Worm (Caenorhabditis elegans) whole organism, L4 larva: ENCODE results near the gene col-14.

Experiments
- T20F7.1 ChIP-seq: fragments of 200-800 bp; sonication (Bioruptor generic); optimal IDR thresholded peaks from 2 replicates; lab custom pipeline; 2018; ENCODE audit warnings: mild to moderate bottlenecking, missing genetic modification characterization, missing compliant biosample characterization
- aha-1 ChIP-seq: fragments of 150-350 bp; peaks from one replicate; lab custom pipeline; 2014; ENCODE audit warnings: missing biosample characterization, missing genetic modification characterization
- ama-1 ChIP-seq: fragments of 150-350 bp; optimal IDR thresholded peaks from 2 replicates; lab custom pipeline; 2014; ENCODE audit warnings: inconsistent platforms, mixed read lengths
- ceh-20 ChIP-seq: fragments of 200-800 bp; sonication (Bioruptor generic); IDR thresholded peaks from 2 replicates; pipeline ENCODE4 v1.3.6; 2022; ENCODE audit warnings: missing genetic modification reagents, missing genetic modification characterization, missing compliant biosample characterization
- ceh-82 ChIP-seq: sonication (generic microtip); optimal IDR thresholded peaks from 2 replicates; lab custom pipeline; 2017; ENCODE audit warnings: missing biosample characterization, missing genetic modification characterization
- ctbp-1 ChIP-seq: fragments of 200-800 bp; sonication (Bioruptor generic); IDR thresholded peaks from 2 replicates; pipeline ENCODE4 v1.3.6; 2022; ENCODE audit warnings: missing genetic modification reagents, missing genetic modification characterization, missing compliant biosample characterization
- daf-12 ChIP-seq: fragments of 150-350 bp; optimal IDR thresholded peaks from 2 replicates; lab custom pipeline; 2014; ENCODE audit warnings: missing biosample characterization, missing genetic modification reagents, missing genetic modification characterization
- daf-19 ChIP-seq: fragments of 200-800 bp; sonication (Bioruptor generic); conservative IDR thresholded peaks from 2 replicates; pipeline ENCODE4 v1.3.6; 2022; ENCODE audit warnings: missing genetic modification characterization, missing compliant biosample characterization
- dmd-6 ChIP-seq: fragments of 200-800 bp; sonication (Bioruptor generic); IDR thresholded peaks from 2 replicates; pipeline ENCODE4 v1.3.6; 2022; ENCODE audit warnings: missing genetic modification reagents, missing genetic modification characterization, missing compliant biosample characterization
- dpl-1 ChIP-seq: fragments of 150-350 bp; optimal IDR thresholded peaks from 2 replicates; lab custom pipeline; 2014; ENCODE audit warnings: missing biosample characterization, missing genetic modification reagents, missing genetic modification characterization
- dve-1 ChIP-seq: sonication (generic microtip); optimal IDR thresholded peaks from 2 replicates; lab custom pipeline; 2017; ENCODE audit warnings: antibody characterized with exemption, mild to moderate bottlenecking, missing genetic modification characterization, missing compliant biosample characterization; ENCODE audit not compliant: insufficient read depth
- egl-27 ChIP-seq: sonication (generic microtip); optimal IDR thresholded peaks from 3 replicates; lab custom pipeline; 2017; ENCODE audit warnings: missing biosample characterization, missing genetic modification reagents, missing genetic modification characterization
- fkh-10 ChIP-seq: fragments of 150-350 bp; optimal IDR thresholded peaks from 2 replicates; lab custom pipeline; 2014; ENCODE audit warnings: missing biosample characterization, missing genetic modification reagents, missing genetic modification characterization
- fos-1 ChIP-seq: fragments of 150-350 bp; optimal IDR thresholded peaks from 2 replicates; lab custom pipeline; 2014; ENCODE audit warnings: missing biosample characterization, missing genetic modification characterization
- hlh-11 ChIP-seq: fragments of 200-800 bp; sonication (Bioruptor generic); optimal IDR thresholded peaks from 2 replicates; lab custom pipeline; 2018; ENCODE audit warnings: mild to moderate bottlenecking, missing genetic modification characterization, missing compliant biosample characterization
- lin-38 ChIP-seq: fragments of 200-800 bp; sonication (Bioruptor generic); IDR thresholded peaks from 2 replicates; pipeline ENCODE4 v1.3.6; 2022; ENCODE audit warnings: missing genetic modification reagents, missing genetic modification characterization, missing compliant biosample characterization
- lsy-2 ChIP-seq, 2 experiments: fragments of 150-350 bp in 1 of 2; sonication (generic microtip) in 1 of 2; optimal IDR thresholded peaks; 2 replicates each; lab custom pipeline; 2014 to 2017; ENCODE audit warnings: missing biosample characterization in 2 of 2, missing genetic modification characterization in 2 of 2
- mdt-29 ChIP-seq: fragments of 200-800 bp; sonication (Bioruptor generic); IDR thresholded peaks from 2 replicates; pipeline ENCODE4 v1.3.6; 2022; ENCODE audit warnings: missing genetic modification reagents, missing genetic modification characterization, missing compliant biosample characterization
- mes-2 ChIP-seq: sonication (generic microtip); optimal IDR thresholded peaks from 2 replicates; lab custom pipeline; 2016; ENCODE audit warnings: missing genotype, mild to moderate bottlenecking, missing genetic modification characterization, missing compliant biosample characterization; ENCODE audit not compliant: poor library complexity, severe bottlenecking
- mxl-2 ChIP-seq: fragments of 200-800 bp; sonication (Bioruptor generic); conservative IDR thresholded peaks from 2 replicates; pipeline ENCODE4 v1.3.6; 2022; ENCODE audit warnings: missing genetic modification reagents, missing genetic modification characterization, missing compliant biosample characterization
- nhr-28 ChIP-seq: fragments of 150-350 bp; optimal IDR thresholded peaks from 2 replicates; lab custom pipeline; 2014; ENCODE audit warnings: missing biosample characterization, missing genetic modification characterization
- nhr-42 ChIP-seq: fragments of 200-800 bp; sonication (Bioruptor generic); IDR thresholded peaks from 2 replicates; pipeline ENCODE4 v1.3.6; 2022; ENCODE audit warnings: missing genetic modification characterization, missing compliant biosample characterization
- nhr-48 ChIP-seq: sonication (generic microtip); optimal IDR thresholded peaks from 2 replicates; lab custom pipeline; 2016; ENCODE audit warnings: mild to moderate bottlenecking, missing genetic modification characterization, missing compliant biosample characterization
- nhr-6 ChIP-seq: fragments of 150-350 bp; optimal IDR thresholded peaks from 2 replicates; lab custom pipeline; 2014; ENCODE audit warnings: missing biosample characterization, missing genetic modification characterization
- nhr-77 ChIP-seq: fragments of 150-350 bp; optimal IDR thresholded peaks from 2 replicates; lab custom pipeline; 2014; ENCODE audit warnings: missing biosample characterization, missing genetic modification characterization
- pha-4 ChIP-seq, 2 experiments: fragments of 150-350 bp in 1 of 2; fragments of 200-800 bp in 1 of 2; sonication (Bioruptor generic) in 1 of 2; IDR thresholded peaks in 1 of 2; optimal IDR thresholded peaks in 1 of 2; 2 replicates each; pipeline versions ENCODE4 v1.3.6 to Lab custom; 2014 to 2022; ENCODE audit warnings: missing genetic modification characterization in 2 of 2, missing genetic modification reagents in 2 of 2, missing biosample characterization in 1 of 2, missing compliant biosample characterization in 1 of 2
- php-3 ChIP-seq: fragments of 200-800 bp; sonication (Bioruptor generic); IDR thresholded peaks from 2 replicates; pipeline ENCODE4 v1.3.6; 2022; ENCODE audit warnings: missing genetic modification reagents, missing genetic modification characterization, missing compliant biosample characterization
- set-16 ChIP-seq: fragments of 200-800 bp; sonication (Bioruptor generic); IDR thresholded peaks from 2 replicates; pipeline ENCODE4 v1.3.6; 2022; ENCODE audit warnings: missing genetic modification reagents, missing genetic modification characterization, missing compliant biosample characterization
- skn-1 ChIP-seq: fragments of 150-350 bp; optimal IDR thresholded peaks from 2 replicates; lab custom pipeline; 2014; ENCODE audit warnings: missing biosample characterization, missing genetic modification characterization
- snpc-1.2 ChIP-seq: fragments of 200-800 bp; sonication (Bioruptor generic); IDR thresholded peaks from 2 replicates; pipeline ENCODE4 v1.3.6; 2022; ENCODE audit warnings: missing genetic modification reagents, missing genetic modification characterization, missing compliant biosample characterization
- snpc-4 ChIP-seq: fragments of 150-350 bp; optimal IDR thresholded peaks from 2 replicates; lab custom pipeline; 2014; ENCODE audit warnings: missing biosample characterization, missing genetic modification characterization
- tag-97 ChIP-seq: fragments of 200-800 bp; sonication (Bioruptor generic); IDR thresholded peaks from 2 replicates; pipeline ENCODE4 v1.3.6; 2022; ENCODE audit warnings: missing genetic modification characterization, missing compliant biosample characterization
- unc-39 ChIP-seq: sonication (generic microtip); optimal IDR thresholded peaks from 2 replicates; lab custom pipeline; 2017; ENCODE audit warnings: missing biosample characterization, missing genetic modification characterization
- unc-62 ChIP-seq, 3 experiments: fragments of 150-350 bp in 1 of 3; sonication (generic microtip); optimal IDR thresholded peaks in 2 of 3; peaks in 1 of 3; 1 replicate in 1 of 3; 2 replicates in 2 of 3; lab custom pipeline; 2014 to 2017; ENCODE audit warnings: missing biosample characterization in 3 of 3, missing genetic modification characterization in 3 of 3, missing genetic modification reagents in 3 of 3, missing genotype in 1 of 3
- zfp-2 ChIP-seq: sonication (generic microtip); optimal IDR thresholded peaks from 2 replicates; lab custom pipeline; 2016; ENCODE audit warnings: mild to moderate bottlenecking, missing genetic modification characterization, missing compliant biosample characterization
- zfp-3 ChIP-seq: fragments of 200-800 bp; sonication (Bioruptor generic); conservative IDR thresholded peaks from 2 replicates; pipeline ENCODE4 v1.3.6; 2022; ENCODE audit warnings: missing genetic modification reagents, missing genetic modification characterization, missing compliant biosample characterization
- zip-11 ChIP-seq: fragments of 200-800 bp; sonication (Bioruptor generic); IDR thresholded peaks from 2 replicates; pipeline ENCODE4 v1.3.6; 2022; ENCODE audit warnings: missing genetic modification characterization, missing compliant biosample characterization

col-14 gene

DNA sequence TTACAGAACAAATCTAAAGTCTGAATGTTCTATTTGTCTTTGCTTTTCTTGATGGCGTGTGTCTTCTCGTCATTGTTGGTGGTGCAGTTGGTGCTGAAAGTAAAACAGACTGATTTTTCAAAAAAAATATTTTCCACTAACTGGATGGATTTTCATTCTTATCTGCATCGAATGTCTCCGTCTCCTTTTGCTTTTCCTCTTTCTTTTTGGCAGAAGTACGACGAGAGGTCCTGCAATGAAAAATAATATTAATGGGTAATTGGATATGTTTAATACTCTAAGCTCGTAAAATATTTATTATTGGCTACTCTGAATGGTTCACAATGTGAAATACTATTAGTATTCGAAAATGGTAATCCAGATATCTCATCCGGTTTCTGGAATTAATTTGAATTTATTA, 6.9 kb downstream of the col-14 start, which contains the start of gene del-7:
TSS of gene del-7 (plus strand) at position 301 of the 400 bp plus-strand sequence.
- TF ChIP-seq dmd-6 (GFP tag; lab: Robert Waterston, UW) (no peak), pha-4 (GFP tag; IDR thresholded peaks at IDR 0.05; lab: Robert Waterston, UW) (no peak), pha-4 (tag; optimal IDR thresholded peaks at IDR 0.05; lab: Kevin White, UChicago) (no peak), mxl-2 (GFP tag; lab: Robert Waterston, UW) (no peak)

DNA sequence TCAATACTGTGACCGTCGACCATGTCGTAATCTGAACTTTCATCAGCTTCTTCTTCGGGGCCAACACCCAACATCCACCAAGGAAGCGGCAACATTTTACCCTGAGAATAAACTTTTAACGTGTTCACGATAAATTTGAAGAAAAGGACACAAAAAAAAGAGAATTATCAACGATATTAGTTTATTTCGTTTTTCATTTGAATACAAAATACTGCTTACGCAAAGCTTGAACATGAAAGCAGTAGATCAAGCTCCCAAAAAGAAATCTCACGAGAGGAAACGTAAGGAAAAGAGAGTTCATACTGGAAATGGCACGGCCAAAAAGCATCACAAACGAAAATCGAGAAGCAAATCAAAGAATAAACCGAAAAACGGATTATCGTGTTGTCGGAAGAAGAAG, 10.5 kb downstream of the col-14 start, which contains the start of the genes C46A5.6 and C46A5.1:
TSS of gene C46A5.6 (minus strand) at position 101 of the 400 bp plus-strand sequence.
TSS of gene C46A5.1 (plus strand) at position 184 of the 400 bp plus-strand sequence.
- no peak for TF ChIP-seq fkh-10 (GFP tag; lab: Kevin White, UChicago)
- no peak for TF ChIP-seq unc-39
- no peak for TF ChIP-seq ceh-20
- no peak for TF ChIP-seq snpc-4
- TF ChIP-seq daf-12 (tag; lab: Kevin White, UChicago) = no peak
- no peak for TF ChIP-seq daf-19
- no peak for TF ChIP-seq set-16 (GFP tag; lab: Robert Waterston, UW)
- no peak for TF ChIP-seq zip-11 (GFP tag; lab: Robert Waterston, UW)
- no peak for TF ChIP-seq skn-1 (tag; lab: Kevin White, UChicago)
- no peak for TF ChIP-seq nhr-48 (tag; lab: Kevin White, UChicago)
- no peak for TF ChIP-seq zfp-2 (tag; lab: Kevin White, UChicago)
- TF ChIP-seq ama-1 (lab: Kevin White, UChicago) = no peak
- no peak for TF ChIP-seq hlh-11 (tag; lab: Kevin White, UChicago)
- TF ChIP-seq dve-1 = no peak
- TF ChIP-seq mdt-29 (GFP tag; lab: Robert Waterston, UW) = no peak

DNA sequence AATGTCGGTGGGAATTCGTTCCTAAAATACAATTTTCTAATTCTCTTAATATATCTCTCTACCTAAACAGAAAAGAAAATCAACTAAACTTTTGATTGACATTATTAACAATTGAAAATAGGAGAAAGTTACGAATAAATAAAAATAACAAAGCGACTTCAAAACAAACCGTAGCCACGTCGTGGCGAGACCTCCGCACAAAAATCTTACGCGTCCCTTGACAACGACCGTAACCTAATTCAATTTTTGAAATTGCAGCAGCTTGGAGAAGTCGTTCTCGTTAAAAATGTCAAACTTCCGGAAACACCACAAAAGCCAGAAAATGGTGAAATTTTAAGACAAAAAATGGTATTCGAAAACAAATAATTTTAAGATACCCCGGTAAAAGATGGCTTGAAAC, 11.1 kb downstream of the col-14 start:
- TF ChIP-seq snpc-1.2 (GFP tag; lab: Robert Waterston, UW) = peak; percentile 67; the same call in 1 of the 2 replicates
- peak in 1 of 2 experiments; percentile 73 for TF ChIP-seq unc-62 (GFP tag; optimal IDR thresholded peaks at IDR 0.05 in 1 of 2; lab: Kevin White, UChicago)
- TF ChIP-seq unc-62 (tag; optimal IDR thresholded peaks at IDR 0.05; lab: Kevin White, UChicago) = no peak
- TF ChIP-seq lin-38 (GFP tag; lab: Robert Waterston, UW) = 0 out of 2 replicates have a peak, but pooled peaks have one; percentile 5
- no peak for TF ChIP-seq ceh-82 (tag; lab: Kevin White, UChicago)
- TF ChIP-seq, all 104 proteins: peak for 3

DNA sequence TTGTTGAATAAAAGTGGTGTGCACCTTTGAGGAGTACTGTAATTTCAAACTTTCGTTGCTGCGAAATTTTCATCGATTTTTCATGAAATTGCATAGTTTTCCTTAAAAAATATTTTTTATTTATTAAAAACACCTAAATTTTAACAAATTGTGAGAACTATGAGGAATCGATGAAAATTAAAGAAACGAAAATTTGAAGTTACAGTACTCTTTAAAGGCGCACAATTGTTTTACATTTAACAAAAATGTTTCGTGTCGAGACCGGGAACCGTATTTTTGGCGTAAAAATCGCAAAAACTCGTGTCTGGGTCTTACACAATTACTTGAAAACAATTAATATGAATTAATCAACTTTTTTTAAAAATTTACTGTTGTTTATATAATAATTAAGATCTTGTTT, 17.0 kb downstream of the col-14 start, which contains the start of gene rdl-1:
TSS of gene rdl-1 (minus strand) at position 101 of the 400 bp plus-strand sequence.
- TF ChIP-seq egl-27 (tag; lab: Kevin White, UChicago) (no peak), ctbp-1 (no peak), nhr-42 (GFP tag; lab: Robert Waterston, UW) (no peak), tag-97 (GFP tag; lab: Robert Waterston, UW) (no peak)

DNA sequence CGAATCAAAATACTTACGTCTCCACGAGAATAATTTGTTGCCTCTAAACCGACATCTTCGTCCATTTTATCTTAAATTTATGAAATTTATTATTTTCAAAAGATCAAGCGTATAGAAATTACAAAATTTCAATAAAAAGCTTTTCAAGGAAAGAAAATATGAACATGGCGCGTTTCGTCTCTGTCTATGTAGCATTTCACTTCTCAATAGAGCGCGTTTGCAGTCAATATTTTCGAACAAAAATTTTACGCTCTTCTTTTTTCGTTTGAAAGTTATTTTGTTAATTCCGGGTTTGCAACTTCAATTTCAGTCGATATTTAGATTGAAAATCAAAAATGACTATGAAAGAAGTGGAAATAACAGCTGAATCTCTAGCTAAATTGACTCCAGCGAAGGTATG, 21.0 kb downstream of the col-14 start, which contains the start of the genes hcf-1 and swd-2.2:
TSS of gene hcf-1 (minus strand) at position 70 of the 400 bp plus-strand sequence.
TSS of gene swd-2.2 (plus strand) at position 206 of the 400 bp plus-strand sequence.
- peak; percentile 50 for TF ChIP-seq aha-1 (tag; lab: Kevin White, UChicago)
- TF ChIP-seq nhr-6 (tag; lab: Kevin White, UChicago) = no peak
- TF ChIP-seq lsy-2 (tag; optimal IDR thresholded peaks at IDR 0.05; lab: Kevin White, UChicago) = peak in 1 of 2 experiments; percentile 63
- no peak for TF ChIP-seq php-3 (GFP tag; lab: Robert Waterston, UW)
- TF ChIP-seq fos-1 = no peak
- peak; percentile 22 for TF ChIP-seq nhr-28 (tag; lab: Kevin White, UChicago)
- no peak for TF ChIP-seq zfp-3
- peak; percentile 58 for TF ChIP-seq dpl-1 (GFP tag; lab: Kevin White, UChicago)
- no peak for TF ChIP-seq ama-1 (lab: Kevin White, UChicago)
- TF ChIP-seq lin-38 (GFP tag; lab: Robert Waterston, UW) = peak; percentile 93
- TF ChIP-seq T20F7.1 (GFP tag; lab: Kevin White, UChicago) = peak; percentile 47
- TF ChIP-seq mes-2 (tag; lab: Kevin White, UChicago) = peak; percentile 43
- peak; percentile 8 for TF ChIP-seq nhr-77 (tag; lab: Kevin White, UChicago)
